Worm (Caenorhabditis elegans): Measurements from ENCODE around the gene unc-22.

The unc-22 gene

ce11 chrIV:12032383-12032782 lies 21.6 kb upstream of the unc-22 start (continued):
- TF ChIP-seq xbp-1 (tag; optimal IDR thresholded peaks at IDR 0.05) (peak; percentile 75), elt-3 (tag; optimal IDR thresholded peaks at IDR 0.05) (peak in 2 of 6 experiments; percentile 71 to 80), fkh-10 (GFP tag; optimal IDR thresholded peaks at IDR 0.05) (no peak), swsn-7 (tag; optimal IDR thresholded peaks at IDR 0.05) (peak; percentile 87), mep-1 (tag; optimal IDR thresholded peaks at IDR 0.05) (peak; percentile 93), fkh-4 (tag; optimal IDR thresholded peaks at IDR 0.05; ENCODE audit: borderline replicate concordance) (no peak), Y116A8C.19 (tag; optimal IDR thresholded peaks at IDR 0.05; ENCODE audit: borderline replicate concordance) (no peak), vab-15 (tag; optimal IDR thresholded peaks at IDR 0.05) (no peak), zag-1 (tag; optimal IDR thresholded peaks at IDR 0.05) (no peak), ceh-63 (GFP tag; optimal IDR thresholded peaks at IDR 0.05) (no peak), lin-15B (tag; optimal IDR thresholded peaks at IDR 0.05) (peak; percentile 29), irx-1 (tag; optimal IDR thresholded peaks at IDR 0.05) (peak; percentile 32), efl-1 (optimal IDR thresholded peaks at IDR 0.05) (peak; percentile 79 to 82), efl-1 (GFP tag; optimal IDR thresholded peaks at IDR 0.05 in 1 of 2) (peak; percentile 67 to 92), fkh-8 (tag; optimal IDR thresholded peaks at IDR 0.05) (peak; percentile 83), elt-2 (tag; optimal IDR thresholded peaks at IDR 0.05) (peak; percentile 76), skn-1 (tag; optimal IDR thresholded peaks at IDR 0.05) (peak; percentile 80), snu-23 (GFP tag; optimal IDR thresholded peaks at IDR 0.05) (peak; percentile 95), rnt-1 (tag; optimal IDR thresholded peaks at IDR 0.05) (peak; percentile 68), tbx-2 (tag; optimal IDR thresholded peaks at IDR 0.05) (peak; percentile 72), C04F5.9 (tag; optimal IDR thresholded peaks at IDR 0.05) (no peak), ets-5 (GFP tag; IDR thresholded peaks at IDR 0.05) (no peak)

ce11 chrIV:12031003-12031402 lies 20.2 kb upstream of the unc-22 start, which contains the start of the genes T12G3.6 and mrpl-51:
Gene T12G3.6 (minus strand): TSS chrIV:12031271.
Gene mrpl-51 (plus strand): TSS chrIV:12031324.
- TF ChIP-seq aha-1 (tag; optimal IDR thresholded peaks at IDR 0.05) = no peak
- no peak for TF ChIP-seq efl-1 (optimal IDR thresholded peaks at IDR 0.05)
- TF ChIP-seq efl-1 (GFP tag; optimal IDR thresholded peaks at IDR 0.05 in 1 of 2) = peak in 1 of 2 experiments; percentile 1

- TF ChIP-seq nhr-77 (tag; optimal IDR thresholded peaks at IDR 0.05) (no peak), swsn-7 (tag; optimal IDR thresholded peaks at IDR 0.05) (peak; percentile 59), unc-30 (tag; optimal IDR thresholded peaks at IDR 0.05) (no peak), aly-2 (tag; optimal IDR thresholded peaks at IDR 0.05) (no peak), tlp-1 (tag; optimal IDR thresholded peaks at IDR 0.05) (no peak), elt-2 (tag; optimal IDR thresholded peaks at IDR 0.05) (no peak), egl-27 (tag; optimal IDR thresholded peaks at IDR 0.05) (no peak), vab-15 (tag; optimal IDR thresholded peaks at IDR 0.05) (no peak), lsy-2 (tag; optimal IDR thresholded peaks at IDR 0.05) (peak; percentile 70 to 76), ztf-4 (tag; optimal IDR thresholded peaks at IDR 0.05) (no peak), nhr-19 (GFP tag; conservative IDR thresholded peaks at IDR 0.05) (no peak; the same call in 1 of the 2 replicates), unc-86 (tag; optimal IDR thresholded peaks at IDR 0.05) (no peak), ets-5 (GFP tag; IDR thresholded peaks at IDR 0.05) (no peak), mdl-1 (tag; optimal IDR thresholded peaks at IDR 0.05) (peak in 1 of 2 experiments; percentile 11), dpl-1 (GFP tag; optimal IDR thresholded peaks at IDR 0.05) (peak; percentile 30 to 56 (median 39)), alr-1 (tag; optimal IDR thresholded peaks at IDR 0.05; ENCODE audit: borderline replicate concordance) (no peak), C34B4.2 (tag; optimal IDR thresholded peaks at IDR 0.05) (no peak), mab-9 (GFP tag; IDR thresholded peaks at IDR 0.05) (no peak), nhr-71 (tag; optimal IDR thresholded peaks at IDR 0.05) (peak; percentile 62), fkh-4 (tag; optimal IDR thresholded peaks at IDR 0.05; ENCODE audit: borderline replicate concordance) (no peak), lin-15B (tag; optimal IDR thresholded peaks at IDR 0.05) (peak; percentile 10), nhr-90 (tag; optimal IDR thresholded peaks at IDR 0.05; ENCODE audit: poor library complexity) (no peak), hlh-17 (GFP tag; optimal IDR thresholded peaks at IDR 0.05; ENCODE audit: borderline replicate concordance) (no peak), lir-3 (tag; optimal IDR thresholded peaks at IDR 0.05; ENCODE audit: poor library complexity) (peak; percentile 3), irx-1 (tag; optimal IDR thresholded peaks at IDR 0.05) (peak; percentile 24), isw-1 (GFP tag; IDR thresholded peaks at IDR 0.05) (no peak), fkh-8 (tag; optimal IDR thresholded peaks at IDR 0.05) (no peak), lin-13 (GFP tag; optimal IDR thresholded peaks at IDR 0.05) (no peak), sox-4 (tag; optimal IDR thresholded peaks at IDR 0.05) (no peak), nhr-237 (tag; optimal IDR thresholded peaks at IDR 0.05) (no peak), C16A3.4 (tag; optimal IDR thresholded peaks at IDR 0.05) (no peak), lin-39 (tag; optimal IDR thresholded peaks at IDR 0.05) (no peak), mef-2 (tag; optimal IDR thresholded peaks at IDR 0.05) (no peak), sptf-1 (tag; optimal IDR thresholded peaks at IDR 0.05) (no peak)
These were observed 18.9 kb upstream of the unc-22 start, which contains the start of gene T12G3.11 for ce11 chrIV:12029722-12030182. Gene T12G3.11 (minus strand): TSS chrIV:12029772.
